Worm (Caenorhabditis elegans) whole organism, L3 larva: ENCODE measurements around the gene C39F7.1.

ENCODE experiments used
- lin-15B ChIP-seq: fragments of 150-350 bp; optimal IDR thresholded peaks from 2 replicates; lab custom pipeline; 2014; ENCODE audit warnings: missing biosample characterization, missing genetic modification characterization
- nhr-12 ChIP-seq: fragments of 150-350 bp; optimal IDR thresholded peaks from 2 replicates; lab custom pipeline; 2014; ENCODE audit warnings: missing biosample characterization, missing genetic modification characterization

The C39F7.1 gene

ce11 chrV:1307730-1308129 is 47.6 kb downstream of the C39F7.1 start:
- TF ChIP-seq nhr-12 (tag; lab: Kevin White, UChicago) (no peak), lin-15B (tag; lab: Kevin White, UChicago) (no peak)
